Worm (Caenorhabditis elegans) whole organism, midembryonic: ENCODE measurements around the gene R05G6.5.

Experiments
- T22C8.4 ChIP-seq: fragments of 200-800 bp; sonication (Bioruptor generic); IDR thresholded peaks from 2 replicates; pipeline ENCODE4 v1.3.6; 2022; ENCODE audit warnings: missing genetic modification characterization, missing compliant biosample characterization
- cog-1 ChIP-seq: sonication (generic microtip); optimal IDR thresholded peaks from 2 replicates; lab custom pipeline; 2016; ENCODE audit warnings: missing genetic modification characterization, missing compliant biosample characterization
- flt-1 ChIP-seq: fragments of 200-800 bp; sonication (Bioruptor generic); IDR thresholded peaks from 2 replicates; pipeline ENCODE4 v1.3.6; 2022; ENCODE audit warnings: missing genetic modification characterization, missing compliant biosample characterization
- klf-2 ChIP-seq: fragments of 200-800 bp; sonication (Bioruptor generic); conservative IDR thresholded peaks from 2 replicates; pipeline ENCODE4 v1.3.6; 2022; ENCODE audit warnings: missing genetic modification reagents, missing genetic modification characterization, missing compliant biosample characterization
- med-1 ChIP-seq: sonication (generic microtip); optimal IDR thresholded peaks from 2 replicates; lab custom pipeline; 2017; ENCODE audit warnings: missing genetic modification characterization, mild to moderate bottlenecking, missing compliant biosample characterization, antibody characterized with exemption, missing genetic modification reagents; ENCODE audit not compliant: insufficient read depth
- ref-1 ChIP-seq: fragments of 200-800 bp; sonication (Bioruptor generic); conservative IDR thresholded peaks from 2 replicates; pipeline ENCODE4 v1.3.6; 2022; ENCODE audit warnings: missing genetic modification reagents, missing genetic modification characterization, missing compliant biosample characterization
- tab-1 ChIP-seq: fragments of 200-800 bp; sonication (Bioruptor generic); IDR thresholded peaks from 2 replicates; pipeline ENCODE4 v1.3.6; 2022; ENCODE audit warnings: missing genetic modification characterization, missing compliant biosample characterization
- ztf-23 ChIP-seq: fragments of 200-800 bp; sonication (Bioruptor generic); IDR thresholded peaks from 2 replicates; pipeline ENCODE4 v1.3.6; 2022; ENCODE audit warnings: missing genetic modification reagents, missing genetic modification characterization, missing compliant biosample characterization
- ztf-29 ChIP-seq: fragments of 200-800 bp; sonication (Bioruptor generic); IDR thresholded peaks from 2 replicates; pipeline ENCODE4 v1.3.6; 2022; ENCODE audit warnings: missing genetic modification reagents, missing genetic modification characterization, missing compliant biosample characterization

Gene R05G6.5

DNA sequence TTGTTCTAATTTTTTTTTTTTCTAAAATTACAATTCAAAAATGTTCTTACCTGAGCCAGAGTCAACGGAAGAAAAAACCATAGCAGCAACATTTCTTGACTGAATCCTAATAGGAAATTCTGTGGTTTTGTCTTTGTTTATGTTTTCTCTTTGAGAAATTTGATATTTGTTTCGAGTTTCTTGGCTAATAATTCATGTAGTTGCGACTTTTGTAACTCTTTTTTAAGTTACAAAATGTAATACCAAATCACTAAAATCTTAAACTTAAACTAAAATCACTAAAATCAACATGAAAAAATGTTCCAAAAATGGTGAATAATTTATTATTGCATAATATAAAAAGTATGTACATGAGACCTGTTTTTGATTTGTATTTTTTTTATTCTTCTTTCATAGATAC is 10.4 kb upstream of the R05G6.5 start, which contains the start of gene egas-4:
TSS of gene egas-4 (minus strand) at position 101 of the 400 bp plus-strand sequence.
- TF ChIP-seq cog-1 (no peak), tab-1 (GFP tag; lab: Robert Waterston, UW) (no peak), T22C8.4 (no peak), klf-2 (GFP tag; lab: Robert Waterston, UW) (no peak)

DNA sequence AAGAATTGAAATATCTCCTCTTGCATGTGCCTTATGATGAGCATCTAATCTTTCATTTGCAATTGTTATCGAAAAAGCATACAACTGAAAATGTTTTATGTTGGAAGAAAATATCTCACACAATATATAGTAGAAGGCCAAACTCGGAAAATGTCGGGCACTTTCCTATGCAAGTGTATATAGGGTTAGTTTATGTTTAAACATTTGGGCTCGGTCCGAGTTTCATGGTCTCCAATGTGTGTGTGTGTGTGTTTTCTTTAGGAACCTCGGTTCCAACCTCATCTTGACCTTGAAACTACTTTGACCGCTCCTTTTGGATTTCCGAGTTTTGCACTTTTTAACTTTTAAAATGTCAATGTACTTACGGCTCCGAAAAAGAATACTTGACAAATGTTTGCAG is 8.9 kb upstream of the R05G6.5 start:
- no peak for TF ChIP-seq klf-2 (GFP tag; lab: Robert Waterston, UW)
- no peak for TF ChIP-seq ztf-23
- TF ChIP-seq med-1 (GFP tag; lab: Kevin White, UChicago) = no peak
- TF ChIP-seq cog-1 = no peak
- TF ChIP-seq T22C8.4 = no peak
- no peak for TF ChIP-seq ztf-29 (GFP tag; lab: Robert Waterston, UW)
- TF ChIP-seq flt-1 = no peak
- no peak for TF ChIP-seq ref-1 (GFP tag; lab: Robert Waterston, UW)

ce11 chrIV:7500924-7501323 is 7.2 kb upstream of the R05G6.5 start:
- no peak for TF ChIP-seq cog-1

DNA sequence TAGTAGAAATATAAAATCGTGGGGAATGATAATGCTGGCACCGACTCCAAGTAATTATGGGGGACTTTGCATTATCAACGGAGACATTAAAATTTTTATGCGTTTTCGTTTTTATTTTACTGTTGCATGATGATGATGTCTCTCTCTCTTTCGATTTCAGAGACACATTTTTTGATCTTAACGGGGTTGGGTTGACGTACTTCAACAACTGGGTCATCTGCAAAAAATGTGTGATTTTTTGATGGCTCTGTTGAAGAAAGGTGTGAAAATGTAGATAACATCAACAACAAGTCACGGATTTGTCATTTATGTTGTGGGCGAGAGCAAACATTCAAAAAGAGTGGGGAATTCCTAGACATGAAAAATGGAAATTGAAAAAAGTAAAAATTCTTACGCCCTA is 6.8 kb upstream of the R05G6.5 start, which contains the start of gene F55G1.15:
TSS of gene F55G1.15 (minus strand) at position 101 of the 400 bp plus-strand sequence.
- TF ChIP-seq ref-1 (GFP tag; lab: Robert Waterston, UW) (no peak), cog-1 (no peak), ztf-29 (GFP tag; lab: Robert Waterston, UW) (no peak), T22C8.4 (no peak), flt-1 (no peak), tab-1 (GFP tag; lab: Robert Waterston, UW) (no peak), med-1 (GFP tag; lab: Kevin White, UChicago) (no peak), klf-2 (GFP tag; lab: Robert Waterston, UW) (no peak), ztf-23 (no peak)

- TF ChIP-seq ztf-29 (GFP tag; lab: Robert Waterston, UW) (no peak), ref-1 (GFP tag; lab: Robert Waterston, UW) (no peak), T22C8.4 (no peak), tab-1 (GFP tag; lab: Robert Waterston, UW) (no peak), klf-2 (GFP tag; lab: Robert Waterston, UW) (no peak), cog-1 (no peak), ztf-23 (no peak), med-1 (GFP tag; lab: Kevin White, UChicago) (no peak), flt-1 (no peak)
Observed at ce11 chrIV:7503322-7503721, 4.8 kb upstream of the R05G6.5 start, which contains the start of gene glt-6. Gene glt-6, plus strand, starts transcription at chrIV:7503622.

- TF ChIP-seq klf-2 (GFP tag; lab: Robert Waterston, UW) (no peak), flt-1 (no peak), ztf-23 (no peak), ref-1 (GFP tag; lab: Robert Waterston, UW) (no peak), ztf-29 (GFP tag; lab: Robert Waterston, UW) (no peak), T22C8.4 (no peak), tab-1 (GFP tag; lab: Robert Waterston, UW) (no peak), cog-1 (no peak), med-1 (GFP tag; lab: Kevin White, UChicago) (no peak)
Observed at ce11 chrIV:7505866-7506488, 2.2 kb upstream of the R05G6.5 start.

DNA sequence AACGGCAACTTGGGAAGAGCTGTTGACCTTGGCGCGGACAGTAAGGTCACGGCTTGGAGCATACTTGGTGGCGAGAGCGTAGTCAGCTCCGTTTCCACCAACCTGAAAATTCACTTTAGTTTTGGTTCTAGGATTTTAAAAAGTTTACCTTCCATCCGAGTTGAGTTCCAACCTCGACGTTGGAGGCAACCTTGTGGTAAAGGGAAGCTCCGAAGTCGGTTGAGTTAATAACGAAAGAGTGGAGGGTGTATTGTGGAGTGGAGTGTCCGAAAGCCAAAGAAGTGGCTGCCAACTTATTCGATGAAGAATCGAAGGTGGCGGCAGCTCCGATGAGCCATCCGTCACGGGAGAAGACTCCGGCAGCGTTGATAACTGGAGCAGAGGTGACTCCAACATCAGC is 1.5 kb upstream of the R05G6.5 start:
- no peak for TF ChIP-seq T22C8.4
- no peak for TF ChIP-seq tab-1 (GFP tag; lab: Robert Waterston, UW)
- no peak for TF ChIP-seq ztf-23
- no peak for TF ChIP-seq ref-1 (GFP tag; lab: Robert Waterston, UW)
- TF ChIP-seq flt-1 = no peak
- no peak for TF ChIP-seq ztf-29 (GFP tag; lab: Robert Waterston, UW)

DNA sequence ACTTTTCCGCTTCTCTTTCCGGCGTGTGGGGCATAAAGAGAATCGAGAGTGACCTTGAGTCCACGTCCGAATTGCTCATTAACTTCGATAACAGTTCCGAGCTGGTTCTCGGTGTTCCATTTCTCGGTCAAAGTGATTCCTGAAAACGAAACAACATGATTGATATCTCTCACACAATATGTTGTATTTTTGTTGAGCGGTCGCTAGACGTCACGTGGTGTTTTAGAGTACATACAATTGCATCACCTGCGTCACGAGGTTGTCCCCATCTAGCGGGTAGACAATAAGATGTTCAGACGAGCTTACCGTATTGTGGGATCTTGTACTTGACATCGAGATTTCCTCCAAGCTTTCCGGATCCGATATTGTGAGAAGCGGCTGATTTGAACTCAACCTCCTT is 862 bp upstream of the R05G6.5 start:
- TF ChIP-seq T22C8.4 = no peak
- no peak for TF ChIP-seq ztf-23
- TF ChIP-seq ref-1 (GFP tag; lab: Robert Waterston, UW) = no peak
- TF ChIP-seq klf-2 (GFP tag; lab: Robert Waterston, UW) = no peak
- no peak for TF ChIP-seq med-1 (GFP tag; lab: Kevin White, UChicago)
- TF ChIP-seq tab-1 (GFP tag; lab: Robert Waterston, UW) = no peak
- no peak for TF ChIP-seq flt-1
- TF ChIP-seq ztf-29 (GFP tag; lab: Robert Waterston, UW) = no peak
- TF ChIP-seq cog-1 = no peak

DNA sequence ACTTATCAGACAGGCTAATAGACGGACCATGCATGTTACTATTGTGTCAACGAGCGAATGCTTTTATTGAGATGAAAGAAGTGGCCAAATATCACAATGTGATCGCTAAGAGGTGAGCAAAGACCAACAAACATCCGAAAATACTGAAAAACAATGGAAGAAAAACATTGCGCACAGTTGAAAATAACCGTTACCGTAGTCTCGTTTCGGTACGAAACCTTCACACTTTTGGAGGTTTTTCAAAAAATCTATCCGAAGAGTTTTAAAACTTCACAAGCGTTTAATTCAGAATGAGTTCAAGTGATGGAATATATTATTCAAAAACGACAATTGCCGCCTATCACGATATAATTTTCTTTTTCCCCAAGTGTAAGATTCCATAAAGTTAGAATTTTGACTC is 683 bp downstream of the R05G6.5 start:
- TF ChIP-seq ref-1 (GFP tag; lab: Robert Waterston, UW) (no peak), ztf-23 (no peak), cog-1 (no peak), T22C8.4 (no peak), klf-2 (GFP tag; lab: Robert Waterston, UW) (no peak), tab-1 (GFP tag; lab: Robert Waterston, UW) (no peak), flt-1 (no peak), med-1 (GFP tag; lab: Kevin White, UChicago) (no peak)

- TF ChIP-seq cog-1 (no peak), klf-2 (GFP tag; lab: Robert Waterston, UW) (no peak), ref-1 (GFP tag; lab: Robert Waterston, UW) (no peak), ztf-23 (no peak), ztf-29 (GFP tag; lab: Robert Waterston, UW) (no peak), tab-1 (GFP tag; lab: Robert Waterston, UW) (no peak), flt-1 (no peak), med-1 (GFP tag; lab: Kevin White, UChicago) (no peak), T22C8.4 (no peak)
Observed at ce11 chrIV:7510829-7511228, 2.7 kb downstream of the R05G6.5 start.
